Worm (Caenorhabditis elegans): Measurements from ENCODE around the gene C09B8.8.

DNA sequence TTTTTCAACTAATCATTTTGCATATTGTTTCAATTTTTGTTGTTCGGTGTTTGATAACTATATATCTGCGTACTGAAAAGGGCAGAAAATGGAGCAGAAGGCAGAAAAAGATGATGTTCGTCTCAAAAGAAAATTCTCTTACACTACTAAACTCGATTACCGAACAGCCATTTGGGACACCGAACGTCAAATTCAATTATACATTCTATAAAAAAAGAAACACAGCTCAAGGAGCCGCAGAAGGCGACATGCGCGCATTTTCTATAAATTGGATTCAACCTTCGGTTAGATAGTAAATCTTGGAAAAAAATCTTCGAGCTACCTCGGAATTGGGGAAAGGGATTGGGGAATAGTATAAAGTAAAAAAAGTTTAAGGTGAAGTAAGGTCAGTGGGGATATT lies 32.0 kb upstream of the C09B8.8 start:
- TF ChIP-seq zim-3 (tag; optimal IDR thresholded peaks at IDR 0.05) (no peak), pha-4 (tag; optimal IDR thresholded peaks at IDR 0.05) (no peak), efl-1 (GFP tag; optimal IDR thresholded peaks at IDR 0.05) (no peak), B0336.3 (GFP tag; IDR thresholded peaks at IDR 0.05) (no peak), mes-4 (tag; optimal IDR thresholded peaks at IDR 0.05) (no peak), aptf-3 (GFP tag; IDR thresholded peaks at IDR 0.05) (no peak), nfya-1 (tag; optimal IDR thresholded peaks at IDR 0.05; ENCODE audit: borderline replicate concordance, insufficient read depth) (no peak), snpc-4 (GFP tag; optimal IDR thresholded peaks at IDR 0.05) (no peak), snpc-4 (tag; optimal IDR thresholded peaks at IDR 0.05) (no peak), hmg-1.2 (GFP tag; IDR thresholded peaks at IDR 0.05) (no peak), unc-62 (GFP tag; optimal IDR thresholded peaks at IDR 0.05) (no peak), ztf-28 (GFP tag; IDR thresholded peaks at IDR 0.05) (no peak)
